Worm (Caenorhabditis elegans) whole organism, L4 larva: ENCODE results near the gene ZK822.9.

Experiments
- D1046.2 ChIP-seq: fragments of 200-800 bp; sonication (Bioruptor generic); IDR thresholded peaks from 2 replicates; pipeline ENCODE4 v1.3.6; 2022; ENCODE audit warnings: missing genetic modification characterization, missing compliant biosample characterization
- F44E2.7 ChIP-seq: fragments of 200-800 bp; sonication (Bioruptor generic); IDR thresholded peaks from 2 replicates; pipeline ENCODE4 v2.1.2; 2022; ENCODE audit warnings: missing genetic modification characterization, missing compliant biosample characterization
- R02D3.7 ChIP-seq: fragments of 150-350 bp; sonication (generic microtip); optimal IDR thresholded peaks from 3 replicates; lab custom pipeline; 2014; ENCODE audit warnings: missing biosample characterization, missing genetic modification characterization
- T26A8.4 ChIP-seq: fragments of 200-800 bp; sonication (Bioruptor generic); IDR thresholded peaks from 2 replicates; pipeline ENCODE4 v1.3.6; 2022; ENCODE audit warnings: missing genetic modification characterization, missing compliant biosample characterization
- Y48G9A.11 ChIP-seq: fragments of 200-800 bp; sonication (Bioruptor generic); IDR thresholded peaks from 2 replicates; pipeline ENCODE4 v1.3.6; 2022; ENCODE audit warnings: missing genetic modification reagents, missing genetic modification characterization, missing compliant biosample characterization
- ZK337.2 ChIP-seq: fragments of 200-800 bp; sonication (Bioruptor generic); IDR thresholded peaks from 2 replicates; pipeline ENCODE4 v1.3.6; 2022; ENCODE audit warnings: missing genetic modification reagents, missing genetic modification characterization, missing compliant biosample characterization
- ZK546.5 ChIP-seq, 2 experiments: sonication (generic microtip); optimal IDR thresholded peaks; 2 replicates each; lab custom pipeline; 2017; ENCODE audit warnings: missing biosample characterization in 2 of 2, missing genetic modification characterization in 2 of 2
- aha-1 ChIP-seq: fragments of 150-350 bp; peaks from one replicate; lab custom pipeline; 2014; ENCODE audit warnings: missing biosample characterization, missing genetic modification characterization
- ama-1 ChIP-seq: fragments of 150-350 bp; optimal IDR thresholded peaks from 2 replicates; lab custom pipeline; 2014; ENCODE audit warnings: inconsistent platforms, mixed read lengths
- ceh-20 ChIP-seq: fragments of 200-800 bp; sonication (Bioruptor generic); IDR thresholded peaks from 2 replicates; pipeline ENCODE4 v1.3.6; 2022; ENCODE audit warnings: missing genetic modification reagents, missing genetic modification characterization, missing compliant biosample characterization
- ceh-44 ChIP-seq: fragments of 200-800 bp; sonication (Bioruptor generic); IDR thresholded peaks from 2 replicates; pipeline ENCODE4 v1.3.6; 2022; ENCODE audit warnings: missing genetic modification reagents, missing genetic modification characterization, missing compliant biosample characterization
- cey-2 ChIP-seq: sonication (generic microtip); optimal IDR thresholded peaks from 3 replicates; lab custom pipeline; 2017; ENCODE audit warnings: missing genetic modification characterization, mild to moderate bottlenecking, missing compliant biosample characterization, antibody characterized with exemption, borderline replicate concordance; ENCODE audit not compliant: insufficient read depth
- daf-16 ChIP-seq, 3 experiments: sonication (generic microtip); optimal IDR thresholded peaks; 2 replicates each; lab custom pipeline; 2016 to 2017; ENCODE audit warnings: missing genetic modification characterization in 3 of 3, missing genetic modification reagents in 3 of 3, mild to moderate bottlenecking in 2 of 3, missing compliant biosample characterization in 2 of 3, missing biosample characterization in 1 of 3, moderate library complexity in 1 of 3
- daf-19 ChIP-seq: fragments of 200-800 bp; sonication (Bioruptor generic); conservative IDR thresholded peaks from 2 replicates; pipeline ENCODE4 v1.3.6; 2022; ENCODE audit warnings: missing genetic modification characterization, missing compliant biosample characterization
- dmd-6 ChIP-seq: fragments of 200-800 bp; sonication (Bioruptor generic); IDR thresholded peaks from 2 replicates; pipeline ENCODE4 v1.3.6; 2022; ENCODE audit warnings: missing genetic modification reagents, missing genetic modification characterization, missing compliant biosample characterization
- dmd-8 ChIP-seq: fragments of 200-800 bp; sonication (Bioruptor generic); IDR thresholded peaks from 2 replicates; pipeline ENCODE4 v1.3.6; 2022; ENCODE audit warnings: missing genetic modification characterization, missing compliant biosample characterization
- dve-1 ChIP-seq: sonication (generic microtip); optimal IDR thresholded peaks from 2 replicates; lab custom pipeline; 2017; ENCODE audit warnings: antibody characterized with exemption, mild to moderate bottlenecking, missing genetic modification characterization, missing compliant biosample characterization; ENCODE audit not compliant: insufficient read depth
- egl-27 ChIP-seq: sonication (generic microtip); optimal IDR thresholded peaks from 3 replicates; lab custom pipeline; 2017; ENCODE audit warnings: missing biosample characterization, missing genetic modification reagents, missing genetic modification characterization
- fkh-10 ChIP-seq: fragments of 150-350 bp; optimal IDR thresholded peaks from 2 replicates; lab custom pipeline; 2014; ENCODE audit warnings: missing biosample characterization, missing genetic modification reagents, missing genetic modification characterization
- fos-1 ChIP-seq: fragments of 150-350 bp; optimal IDR thresholded peaks from 2 replicates; lab custom pipeline; 2014; ENCODE audit warnings: missing biosample characterization, missing genetic modification characterization
- hif-1 ChIP-seq, 2 experiments: sonication (generic microtip); optimal IDR thresholded peaks; 2 replicates each; lab custom pipeline; 2016 to 2017; ENCODE audit warnings: missing compliant biosample characterization in 2 of 2, missing genetic modification characterization in 2 of 2, missing genetic modification reagents in 2 of 2, missing genotype in 2 of 2, mild to moderate bottlenecking in 1 of 2
- hlh-11 ChIP-seq: fragments of 200-800 bp; sonication (Bioruptor generic); optimal IDR thresholded peaks from 2 replicates; lab custom pipeline; 2018; ENCODE audit warnings: mild to moderate bottlenecking, missing genetic modification characterization, missing compliant biosample characterization
- hlh-30 ChIP-seq: sonication (generic microtip); optimal IDR thresholded peaks from 2 replicates; lab custom pipeline; 2017; ENCODE audit warnings: antibody characterized with exemption, mild to moderate bottlenecking, missing genetic modification characterization, missing compliant biosample characterization; ENCODE audit not compliant: insufficient read depth
- hmg-1.1 ChIP-seq: fragments of 200-800 bp; sonication (Bioruptor generic); IDR thresholded peaks from 2 replicates; pipeline ENCODE4 v1.3.6; 2022; ENCODE audit warnings: missing genetic modification reagents, missing genetic modification characterization, missing compliant biosample characterization
- lin-38 ChIP-seq: fragments of 200-800 bp; sonication (Bioruptor generic); IDR thresholded peaks from 2 replicates; pipeline ENCODE4 v1.3.6; 2022; ENCODE audit warnings: missing genetic modification reagents, missing genetic modification characterization, missing compliant biosample characterization
- lir-3 ChIP-seq: sonication (generic microtip); optimal IDR thresholded peaks from 2 replicates; lab custom pipeline; 2016; ENCODE audit warnings: mild to moderate bottlenecking, missing genetic modification characterization, missing compliant biosample characterization
- lsy-2 ChIP-seq, 2 experiments: fragments of 150-350 bp in 1 of 2; sonication (generic microtip) in 1 of 2; optimal IDR thresholded peaks; 2 replicates each; lab custom pipeline; 2014 to 2017; ENCODE audit warnings: missing biosample characterization in 2 of 2, missing genetic modification characterization in 2 of 2
- mdt-29 ChIP-seq: fragments of 200-800 bp; sonication (Bioruptor generic); IDR thresholded peaks from 2 replicates; pipeline ENCODE4 v1.3.6; 2022; ENCODE audit warnings: missing genetic modification reagents, missing genetic modification characterization, missing compliant biosample characterization
- mes-2 ChIP-seq: sonication (generic microtip); optimal IDR thresholded peaks from 2 replicates; lab custom pipeline; 2016; ENCODE audit warnings: missing genotype, mild to moderate bottlenecking, missing genetic modification characterization, missing compliant biosample characterization; ENCODE audit not compliant: poor library complexity, severe bottlenecking
- mxl-2 ChIP-seq: fragments of 200-800 bp; sonication (Bioruptor generic); conservative IDR thresholded peaks from 2 replicates; pipeline ENCODE4 v1.3.6; 2022; ENCODE audit warnings: missing genetic modification reagents, missing genetic modification characterization, missing compliant biosample characterization
- mxl-3 ChIP-seq: fragments of 200-800 bp; sonication (Bioruptor generic); optimal IDR thresholded peaks from 2 replicates; lab custom pipeline; 2018; ENCODE audit warnings: mild to moderate bottlenecking, missing genetic modification characterization, missing compliant biosample characterization
- nhr-237 ChIP-seq: sonication (generic microtip); optimal IDR thresholded peaks from 2 replicates; lab custom pipeline; 2017; ENCODE audit warnings: missing biosample characterization, missing genetic modification characterization
- nhr-25 ChIP-seq: sonication (generic microtip); optimal IDR thresholded peaks from 2 replicates; lab custom pipeline; 2017; ENCODE audit warnings: missing genetic modification characterization, mild to moderate bottlenecking, missing compliant biosample characterization, antibody characterized with exemption, moderate library complexity, borderline replicate concordance; ENCODE audit not compliant: insufficient read depth
- nhr-42 ChIP-seq: fragments of 200-800 bp; sonication (Bioruptor generic); IDR thresholded peaks from 2 replicates; pipeline ENCODE4 v1.3.6; 2022; ENCODE audit warnings: missing genetic modification characterization, missing compliant biosample characterization
- nhr-48 ChIP-seq: sonication (generic microtip); optimal IDR thresholded peaks from 2 replicates; lab custom pipeline; 2016; ENCODE audit warnings: mild to moderate bottlenecking, missing genetic modification characterization, missing compliant biosample characterization
- pha-4 ChIP-seq, 2 experiments: fragments of 150-350 bp in 1 of 2; fragments of 200-800 bp in 1 of 2; sonication (Bioruptor generic) in 1 of 2; IDR thresholded peaks in 1 of 2; optimal IDR thresholded peaks in 1 of 2; 2 replicates each; pipeline versions ENCODE4 v1.3.6 to Lab custom; 2014 to 2022; ENCODE audit warnings: missing genetic modification characterization in 2 of 2, missing genetic modification reagents in 2 of 2, missing biosample characterization in 1 of 2, missing compliant biosample characterization in 1 of 2
- php-3 ChIP-seq: fragments of 200-800 bp; sonication (Bioruptor generic); IDR thresholded peaks from 2 replicates; pipeline ENCODE4 v1.3.6; 2022; ENCODE audit warnings: missing genetic modification reagents, missing genetic modification characterization, missing compliant biosample characterization
- pqm-1 ChIP-seq: sonication (generic microtip); optimal IDR thresholded peaks from 2 replicates; lab custom pipeline; 2017; ENCODE audit warnings: missing biosample characterization, missing genetic modification characterization
- skn-1 ChIP-seq: fragments of 150-350 bp; optimal IDR thresholded peaks from 2 replicates; lab custom pipeline; 2014; ENCODE audit warnings: missing biosample characterization, missing genetic modification characterization
- tra-1 ChIP-seq: fragments of 200-800 bp; sonication (Bioruptor generic); IDR thresholded peaks from 2 replicates; pipeline ENCODE4 v1.3.6; 2022; ENCODE audit warnings: missing genetic modification reagents, missing genetic modification characterization, missing compliant biosample characterization
- unc-39 ChIP-seq: sonication (generic microtip); optimal IDR thresholded peaks from 2 replicates; lab custom pipeline; 2017; ENCODE audit warnings: missing biosample characterization, missing genetic modification characterization
- unc-62 ChIP-seq, 3 experiments: fragments of 150-350 bp in 1 of 3; sonication (generic microtip); optimal IDR thresholded peaks in 2 of 3; peaks in 1 of 3; 1 replicate in 1 of 3; 2 replicates in 2 of 3; lab custom pipeline; 2014 to 2017; ENCODE audit warnings: missing biosample characterization in 3 of 3, missing genetic modification characterization in 3 of 3, missing genetic modification reagents in 3 of 3, missing genotype in 1 of 3
- zag-1 ChIP-seq: fragments of 150-350 bp; optimal IDR thresholded peaks from 2 replicates; lab custom pipeline; 2014; ENCODE audit warnings: missing biosample characterization, missing genetic modification characterization
- zfp-2 ChIP-seq: sonication (generic microtip); optimal IDR thresholded peaks from 2 replicates; lab custom pipeline; 2016; ENCODE audit warnings: mild to moderate bottlenecking, missing genetic modification characterization, missing compliant biosample characterization
- zfp-3 ChIP-seq: fragments of 200-800 bp; sonication (Bioruptor generic); conservative IDR thresholded peaks from 2 replicates; pipeline ENCODE4 v1.3.6; 2022; ENCODE audit warnings: missing genetic modification reagents, missing genetic modification characterization, missing compliant biosample characterization

The ZK822.9 gene

DNA sequence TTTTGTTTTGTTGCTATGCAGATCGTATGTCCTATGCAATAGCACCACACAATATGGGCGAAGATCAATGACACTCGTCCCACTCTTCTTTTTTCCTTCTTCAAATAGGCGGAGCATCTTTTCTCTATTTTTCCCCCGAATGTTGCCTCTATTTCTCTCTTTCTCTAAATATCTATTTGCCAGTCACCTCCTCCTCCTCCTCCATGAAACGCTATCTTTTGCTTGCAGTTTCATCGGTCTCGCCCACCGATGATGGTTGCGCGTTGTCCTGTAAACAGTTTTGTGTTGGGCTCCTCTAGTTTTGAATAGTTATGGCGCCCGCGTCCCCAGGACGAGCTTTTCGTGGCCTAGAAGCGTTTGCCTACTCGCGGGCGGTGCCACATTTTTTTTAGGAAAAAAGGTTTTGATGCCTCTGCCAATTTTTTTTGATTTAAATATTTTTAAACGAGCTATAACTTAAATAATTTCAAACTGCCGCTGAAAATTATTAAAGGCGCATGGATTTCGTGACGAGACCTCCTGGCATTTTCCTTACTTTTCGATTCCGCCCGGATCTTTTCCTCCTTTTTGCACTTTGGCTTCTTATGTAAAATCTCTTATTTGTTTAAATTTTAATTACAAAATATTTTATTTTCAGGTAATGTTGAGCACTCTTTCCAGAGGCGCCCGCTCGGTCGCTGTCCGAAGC is 37.0 kb downstream of the ZK822.9 start, which contains the start of gene gdh-1 (continued):
- TF ChIP-seq php-3 (GFP tag; lab: Robert Waterston, UW) = no peak
- peak in 1 of 2 experiments; percentile 44 for TF ChIP-seq hif-1 (tag; optimal IDR thresholded peaks at IDR 0.05; lab: Kevin White, UChicago)
- peak; percentile 24 for TF ChIP-seq hlh-30
- no peak for TF ChIP-seq ZK546.5 (tag; optimal IDR thresholded peaks at IDR 0.05; lab: Kevin White, UChicago)
- peak; percentile 84 for TF ChIP-seq ama-1 (lab: Kevin White, UChicago)
- TF ChIP-seq pqm-1 (tag; lab: Kevin White, UChicago) = peak; percentile 5
- no peak for TF ChIP-seq mxl-2 (GFP tag; lab: Robert Waterston, UW)
- TF ChIP-seq mes-2 (tag; lab: Kevin White, UChicago) = no peak
- TF ChIP-seq dve-1 (tag; lab: Kevin White, UChicago) = peak; percentile 57
- no peak for TF ChIP-seq fkh-10 (GFP tag; lab: Kevin White, UChicago)
- TF ChIP-seq unc-39 (tag; lab: Kevin White, UChicago) = no peak
- TF ChIP-seq dmd-8 (GFP tag; lab: Robert Waterston, UW) = no peak
- TF ChIP-seq skn-1 (tag; lab: Kevin White, UChicago) = no peak
- TF ChIP-seq zfp-2 = no peak
- TF ChIP-seq T26A8.4 = no peak
- TF ChIP-seq pha-4 (GFP tag; IDR thresholded peaks at IDR 0.05; lab: Robert Waterston, UW) = no peak
- TF ChIP-seq pha-4 (tag; optimal IDR thresholded peaks at IDR 0.05; lab: Kevin White, UChicago) = peak; percentile 35
- TF ChIP-seq ceh-44 (GFP tag; lab: Robert Waterston, UW) = no peak
- peak in 1 of 2 experiments; percentile 56 for TF ChIP-seq lsy-2 (tag; optimal IDR thresholded peaks at IDR 0.05; lab: Kevin White, UChicago)
- no peak for TF ChIP-seq lir-3 (tag; lab: Kevin White, UChicago)
- no peak for TF ChIP-seq zag-1 (tag; lab: Kevin White, UChicago)
- no peak for TF ChIP-seq nhr-237 (tag; lab: Kevin White, UChicago)
- no peak for TF ChIP-seq egl-27
- TF ChIP-seq daf-19 (GFP tag; lab: Robert Waterston, UW) = no peak
- TF ChIP-seq ceh-20 = 0 out of 2 replicates have a peak, but pooled peaks have one; percentile 23
- no peak for TF ChIP-seq cey-2
- TF ChIP-seq unc-62 (GFP tag; optimal IDR thresholded peaks at IDR 0.05 in 1 of 2; lab: Kevin White, UChicago) = no peak
- TF ChIP-seq unc-62 (tag; optimal IDR thresholded peaks at IDR 0.05; lab: Kevin White, UChicago) = no peak
- peak; percentile 93 for TF ChIP-seq aha-1 (tag; lab: Kevin White, UChicago)
- TF ChIP-seq R02D3.7 (tag; lab: Kevin White, UChicago) = no peak
- TF ChIP-seq daf-16 (GFP tag; optimal IDR thresholded peaks at IDR 0.05; lab: Kevin White, UChicago) = no peak
- TF ChIP-seq daf-16 (tag; optimal IDR thresholded peaks at IDR 0.05; lab: Kevin White, UChicago) = peak; percentile 60

DNA sequence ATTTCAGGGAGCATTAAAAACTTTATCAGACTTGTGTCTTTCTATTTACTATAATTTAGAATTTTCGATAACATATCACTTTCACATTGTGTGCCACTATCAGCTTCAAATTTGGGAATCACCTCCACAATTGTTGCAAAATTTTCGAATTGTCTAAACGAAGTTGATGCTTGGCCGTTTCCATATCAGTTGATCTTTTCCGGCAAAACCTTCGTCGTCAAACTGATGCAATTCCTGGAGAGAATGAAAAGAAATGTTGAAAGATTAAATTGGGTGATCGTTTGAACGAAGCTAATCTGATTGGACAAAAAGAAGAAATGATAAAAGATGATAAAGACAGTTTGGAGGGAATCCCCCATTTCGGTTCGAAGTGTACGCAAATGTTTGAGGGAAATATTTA is 39.8 kb downstream of the ZK822.9 start:
- TF ChIP-seq dve-1 (tag; lab: Kevin White, UChicago) (peak; percentile 84), ZK337.2 (no peak), Y48G9A.11 (GFP tag; lab: Robert Waterston, UW) (peak; percentile 7; the same call in 1 of the 2 replicates), D1046.2 (no peak), nhr-48 (tag; lab: Kevin White, UChicago) (peak; percentile 86), mxl-3 (GFP tag; lab: Kevin White, UChicago) (peak; percentile 51), lin-38 (GFP tag; lab: Robert Waterston, UW) (peak; percentile 46), nhr-42 (GFP tag; lab: Robert Waterston, UW) (no peak), mdt-29 (GFP tag; lab: Robert Waterston, UW) (peak; percentile 66; the same call in 1 of the 2 replicates), dmd-6 (GFP tag; lab: Robert Waterston, UW) (peak; percentile 94), hif-1 (tag; optimal IDR thresholded peaks at IDR 0.05; lab: Kevin White, UChicago) (peak in 1 of 2 experiments; percentile 2), F44E2.7 (no peak), php-3 (GFP tag; lab: Robert Waterston, UW) (0 out of 2 replicates have a peak, but pooled peaks have one; percentile 34), aha-1 (tag; lab: Kevin White, UChicago) (peak; percentile 95), fos-1 (tag; lab: Kevin White, UChicago) (peak; percentile 71), hmg-1.1 (GFP tag; lab: Robert Waterston, UW) (peak; percentile 15; the same call in 1 of the 2 replicates), nhr-25 (tag; lab: Kevin White, UChicago) (no peak), ama-1 (lab: Kevin White, UChicago) (peak; percentile 55), hlh-11 (tag; lab: Kevin White, UChicago) (peak; percentile 82), zfp-3 (GFP tag; lab: Robert Waterston, UW) (peak; percentile 69; the same call in 1 of the 2 replicates), tra-1 (GFP tag; lab: Robert Waterston, UW) (peak; percentile 65), pha-4 (GFP tag; IDR thresholded peaks at IDR 0.05; lab: Robert Waterston, UW) (peak; percentile 42; the same call in 1 of the 2 replicates), pha-4 (tag; optimal IDR thresholded peaks at IDR 0.05; lab: Kevin White, UChicago) (no peak), fkh-10 (GFP tag; lab: Kevin White, UChicago) (no peak)
